Comparison of ENCODE assay signal across 1 worm cellular context in genomic region chrV:15887708-15888295, ce11.
TF ChIP-seq lines count a peak whose summit lies in the region.

No protein-coding gene starts in this region.

TF ChIP-seq in whole organism, young adult, 124 proteins besides CTCF, POLR2A, EP300 and RAD21 (continued from another document):
- TF ChIP-seq F37B4.10 (GFP tag; IDR thresholded peaks at IDR 0.05; lab: Robert Waterston, UW) (no peak), snpc-1.3 (tag; optimal IDR thresholded peaks at IDR 0.05; lab: Kevin White, UChicago; ENCODE audit: insufficient read depth) (no peak), ama-1 (optimal IDR thresholded peaks at IDR 0.05; lab: Kevin White, UChicago) (no peak), ama-1 (GFP tag; optimal IDR thresholded peaks at IDR 0.05; lab: Kevin White, UChicago) (no peak), Y53F4B.3 (GFP tag; IDR thresholded peaks at IDR 0.05; lab: Robert Waterston, UW) (no peak), chd-7 (tag; optimal IDR thresholded peaks at IDR 0.05; lab: Kevin White, UChicago) (no peak), Y56A3A.18 (GFP tag; IDR thresholded peaks at IDR 0.05; lab: Robert Waterston, UW) (no peak), madf-10 (tag; optimal IDR thresholded peaks at IDR 0.05; lab: Kevin White, UChicago) (no peak), ceh-91 (GFP tag; IDR thresholded peaks at IDR 0.05; lab: Robert Waterston, UW) (no peak), attf-3 (GFP tag; conservative IDR thresholded peaks at IDR 0.05; lab: Robert Waterston, UW) (no peak), bed-2 (GFP tag; IDR thresholded peaks at IDR 0.05; lab: Robert Waterston, UW) (no peak), mcd-1 (GFP tag; IDR thresholded peaks at IDR 0.05; lab: Robert Waterston, UW) (no peak), unc-130 (GFP tag; optimal IDR thresholded peaks at IDR 0.05; lab: Kevin White, UChicago) (no peak)
